Worm (Caenorhabditis elegans): ENCODE measurements around the gene lev-8.

DNA sequence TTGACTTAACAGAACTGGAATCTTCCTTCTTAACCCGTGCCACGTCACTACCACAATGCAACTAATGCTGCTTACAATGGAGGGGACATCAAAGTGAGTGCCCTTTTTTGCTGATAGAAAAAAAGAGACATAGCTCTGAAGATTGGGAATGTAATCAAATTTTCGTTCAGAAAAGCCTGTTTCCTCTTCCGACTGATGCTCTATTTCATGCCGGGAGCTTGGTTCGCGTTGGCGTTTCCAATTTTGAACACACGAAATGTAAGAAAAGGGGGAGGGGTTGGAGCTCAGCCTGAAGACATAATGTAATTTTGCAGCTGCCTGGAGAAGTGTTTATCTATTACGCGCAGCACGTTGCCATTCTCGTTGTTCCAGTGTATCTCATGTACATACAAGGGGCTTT lies 2.6 kb upstream of the lev-8 start:
- TF ChIP-seq tab-1 (GFP tag; IDR thresholded peaks at IDR 0.05) (no peak), ztf-23 (GFP tag; IDR thresholded peaks at IDR 0.05) (no peak), cog-1 (tag; optimal IDR thresholded peaks at IDR 0.05) (no peak), flt-1 (GFP tag; IDR thresholded peaks at IDR 0.05) (no peak), ztf-29 (GFP tag; IDR thresholded peaks at IDR 0.05) (no peak), klf-2 (GFP tag; conservative IDR thresholded peaks at IDR 0.05) (no peak), T22C8.4 (GFP tag; IDR thresholded peaks at IDR 0.05) (no peak), med-1 (GFP tag; optimal IDR thresholded peaks at IDR 0.05; ENCODE audit: insufficient read depth) (no peak)
